3 worm cellular contexts compared by ENCODE assay signal in the genomic region with DNA sequence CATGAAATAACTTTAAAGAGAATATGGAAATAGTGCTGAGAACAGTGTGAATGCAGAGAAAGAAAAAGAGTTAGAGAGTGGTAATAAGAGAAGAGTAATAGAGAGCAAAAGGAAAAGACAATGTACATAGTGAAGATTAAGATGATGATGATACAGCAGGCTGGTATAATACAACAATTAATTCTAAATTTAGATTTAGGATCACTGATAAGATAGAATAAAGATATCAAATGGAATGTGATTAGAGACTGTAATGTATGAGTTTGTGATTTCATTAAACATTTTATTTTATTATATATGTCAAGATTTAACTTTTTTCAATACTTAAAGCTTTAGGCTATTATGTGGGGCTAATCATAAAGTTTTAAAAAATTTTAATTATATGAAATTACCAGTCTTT.
TF ChIP-seq lines count a peak whose summit lies in the region.

A gene (minus strand): TSS at position 101 of the 400 bp plus-strand sequence.

TF ChIP-seq in whole organism, L3 larva, 47 proteins besides CTCF, POLR2A, EP300 and RAD21:
- TF ChIP-seq hmg-11 (tag; optimal IDR thresholded peaks at IDR 0.05; lab: Kevin White, UChicago), result no peak
- TF ChIP-seq pha-4 (tag; optimal IDR thresholded peaks at IDR 0.05; lab: Kevin White, UChicago), result peak; percentile 53

TF ChIP-seq in whole organism, L4 larva, 104 proteins besides CTCF, POLR2A, EP300 and RAD21:
- TF ChIP-seq nhr-48 (tag; optimal IDR thresholded peaks at IDR 0.05; lab: Kevin White, UChicago) (no peak), nhr-28 (tag; optimal IDR thresholded peaks at IDR 0.05; lab: Kevin White, UChicago) (peak; percentile 10)

TF ChIP-seq in whole organism, mixed stage, embryonic, 35 proteins besides CTCF, POLR2A, EP300 and RAD21:
- TF ChIP-seq nhr-12 (tag; optimal IDR thresholded peaks at IDR 0.05; lab: Kevin White, UChicago), result no peak
- peak; percentile 78 for TF ChIP-seq elt-1 (tag; optimal IDR thresholded peaks at IDR 0.05; lab: Kevin White, UChicago; ENCODE audit: borderline replicate concordance, insufficient read depth)
- no peak for TF ChIP-seq hlh-1 (tag; optimal IDR thresholded peaks at IDR 0.05; lab: Kevin White, UChicago)
- TF ChIP-seq ztf-11 (tag; optimal IDR thresholded peaks at IDR 0.05; lab: Kevin White, UChicago), result no peak
- TF ChIP-seq ceh-43 (GFP tag; optimal IDR thresholded peaks at IDR 0.05; lab: Kevin White, UChicago), result no peak
- TF ChIP-seq cnd-1 (tag; optimal IDR thresholded peaks at IDR 0.05; lab: Kevin White, UChicago), result no peak
- TF ChIP-seq nhr-2 (tag; optimal IDR thresholded peaks at IDR 0.05; lab: Kevin White, UChicago), result no peak
